Worm (Caenorhabditis elegans): ENCODE data around the gene F53C11.9.
A peak's percentile ranks its signal among the peaks of the same experiment; 100 is the strongest.

F53C11.9 gene

ce11 chrV:13787948-13788681 is 10.3 kb downstream of the F53C11.9 start:
- TF ChIP-seq C34B4.2 (tag; optimal IDR thresholded peaks at IDR 0.05), result no peak
- TF ChIP-seq ztf-11 (tag; optimal IDR thresholded peaks at IDR 0.05), result no peak
- TF ChIP-seq alr-1 (tag; optimal IDR thresholded peaks at IDR 0.05; ENCODE audit: borderline replicate concordance), result no peak
- no peak for TF ChIP-seq nhr-237 (tag; optimal IDR thresholded peaks at IDR 0.05)
- TF ChIP-seq nhr-12 (tag; optimal IDR thresholded peaks at IDR 0.05), result no peak
- peak; percentile 44 for TF ChIP-seq nhr-47 (tag; optimal IDR thresholded peaks at IDR 0.05)
- no peak for TF ChIP-seq unc-98 (GFP tag; IDR thresholded peaks at IDR 0.05)
- peak; percentile 67 for TF ChIP-seq snu-23 (GFP tag; optimal IDR thresholded peaks at IDR 0.05)
- no peak for TF ChIP-seq pax-3 (tag; optimal IDR thresholded peaks at IDR 0.05)
- peak in 1 of 3 experiments; percentile 48 for TF ChIP-seq dpl-1 (GFP tag; optimal IDR thresholded peaks at IDR 0.05)
- TF ChIP-seq ztf-4 (tag; optimal IDR thresholded peaks at IDR 0.05), result peak; percentile 57
- TF ChIP-seq ces-1 (GFP tag; optimal IDR thresholded peaks at IDR 0.05), result no peak
- no peak for TF ChIP-seq ceh-88 (GFP tag; IDR thresholded peaks at IDR 0.05)
- no peak for TF ChIP-seq nhr-84 (tag; optimal IDR thresholded peaks at IDR 0.05)
- no peak for TF ChIP-seq fos-1 (tag; optimal IDR thresholded peaks at IDR 0.05)
- peak; percentile 51 for TF ChIP-seq nhr-90 (tag; optimal IDR thresholded peaks at IDR 0.05; ENCODE audit: poor library complexity)
- no peak for TF ChIP-seq nhr-28 (tag; optimal IDR thresholded peaks at IDR 0.05)
- no peak for TF ChIP-seq tlp-1 (tag; optimal IDR thresholded peaks at IDR 0.05)
- TF ChIP-seq isw-1 (GFP tag; IDR thresholded peaks at IDR 0.05), result no peak
- no peak for TF ChIP-seq hlh-17 (GFP tag; optimal IDR thresholded peaks at IDR 0.05; ENCODE audit: borderline replicate concordance)
- TF ChIP-seq sox-4 (tag; optimal IDR thresholded peaks at IDR 0.05), result no peak
- no peak for TF ChIP-seq ets-5 (GFP tag; IDR thresholded peaks at IDR 0.05)
- peak; percentile 69 for TF ChIP-seq nhr-19 (GFP tag; conservative IDR thresholded peaks at IDR 0.05)
- peak in 1 of 2 experiments; percentile 57 for TF ChIP-seq lsy-2 (tag; optimal IDR thresholded peaks at IDR 0.05)
- TF ChIP-seq dsc-1 (tag; optimal IDR thresholded peaks at IDR 0.05), result no peak
- no peak for TF ChIP-seq lin-15B (tag; optimal IDR thresholded peaks at IDR 0.05)
- TF ChIP-seq fkh-10 (GFP tag; optimal IDR thresholded peaks at IDR 0.05), result no peak
- TF ChIP-seq lin-39 (tag; optimal IDR thresholded peaks at IDR 0.05), result no peak
- no peak for TF ChIP-seq efl-3 (GFP tag; optimal IDR thresholded peaks at IDR 0.05)
- TF ChIP-seq egl-13 (tag; optimal IDR thresholded peaks at IDR 0.05), result no peak
- TF ChIP-seq grh-1 (GFP tag; IDR thresholded peaks at IDR 0.05), result peak; percentile 81
- peak; percentile 23 for TF ChIP-seq ama-1 (optimal IDR thresholded peaks at IDR 0.05)
- peak; percentile 26 for TF ChIP-seq C16A3.4 (tag; optimal IDR thresholded peaks at IDR 0.05)
- peak; percentile 24 for TF ChIP-seq unc-130 (tag; optimal IDR thresholded peaks at IDR 0.05)
- no peak for TF ChIP-seq swsn-7 (tag; optimal IDR thresholded peaks at IDR 0.05)
- TF ChIP-seq irx-1 (tag; optimal IDR thresholded peaks at IDR 0.05), result peak; percentile 44
- TF ChIP-seq unc-86 (tag; optimal IDR thresholded peaks at IDR 0.05), result no peak
- TF ChIP-seq pqm-1 (tag; optimal IDR thresholded peaks at IDR 0.05), result no peak
- TF ChIP-seq jun-1 (tag; optimal IDR thresholded peaks at IDR 0.05), result no peak
- no peak for TF ChIP-seq zag-1 (tag; optimal IDR thresholded peaks at IDR 0.05)
- no peak for TF ChIP-seq ceh-8 (GFP tag; optimal IDR thresholded peaks at IDR 0.05)
- TF ChIP-seq nhr-20 (tag; optimal IDR thresholded peaks at IDR 0.05), result peak; percentile 35
- no peak for TF ChIP-seq nhr-76 (tag; optimal IDR thresholded peaks at IDR 0.05)
- TF ChIP-seq xbp-1 (tag; optimal IDR thresholded peaks at IDR 0.05), result no peak
- TF ChIP-seq ceh-63 (GFP tag; optimal IDR thresholded peaks at IDR 0.05), result no peak
- no peak for TF ChIP-seq vab-15 (tag; optimal IDR thresholded peaks at IDR 0.05)
- no peak for TF ChIP-seq F16B12.6 (tag; optimal IDR thresholded peaks at IDR 0.05)
- TF ChIP-seq skn-1 (tag; optimal IDR thresholded peaks at IDR 0.05), result no peak
- peak; percentile 31 for TF ChIP-seq lir-3 (tag; optimal IDR thresholded peaks at IDR 0.05; ENCODE audit: poor library complexity)
- TF ChIP-seq unc-30 (tag; optimal IDR thresholded peaks at IDR 0.05), result no peak
- no peak for TF ChIP-seq lin-13 (GFP tag; optimal IDR thresholded peaks at IDR 0.05)
- TF ChIP-seq Y116A8C.19 (tag; optimal IDR thresholded peaks at IDR 0.05; ENCODE audit: borderline replicate concordance), result no peak
- TF ChIP-seq nhr-11 (tag; optimal IDR thresholded peaks at IDR 0.05), result no peak
